Worm (Caenorhabditis elegans) whole organism, L1 larva: Measurements from ENCODE around the gene Y4C6B.1.
A peak's percentile ranks its signal among the peaks of the same experiment; 100 is the strongest.

Experiments
- C16A3.4 ChIP-seq: fragments of 150-350 bp; optimal IDR thresholded peaks from 2 replicates; lab custom pipeline; 2014; ENCODE audit warnings: missing biosample characterization, missing genetic modification characterization
- Y116A8C.19 ChIP-seq: sonication (generic microtip); optimal IDR thresholded peaks from 2 replicates; lab custom pipeline; 2016; ENCODE audit warnings: missing compliant biosample characterization, missing genetic modification characterization, borderline replicate concordance
- aly-2 ChIP-seq: fragments of 150-350 bp; optimal IDR thresholded peaks from 2 replicates; lab custom pipeline; 2014; ENCODE audit warnings: missing biosample characterization, missing genetic modification characterization
- ama-1 ChIP-seq: fragments of 150-350 bp; optimal IDR thresholded peaks from 2 replicates; lab custom pipeline; 2014
- blmp-1 ChIP-seq: fragments of 150-350 bp; optimal IDR thresholded peaks from 2 replicates; lab custom pipeline; 2014; ENCODE audit warnings: missing biosample characterization, missing genetic modification characterization
- ceh-8 ChIP-seq: fragments of 200-800 bp; sonication (Bioruptor generic); optimal IDR thresholded peaks from 2 replicates; lab custom pipeline; 2018; ENCODE audit warnings: mild to moderate bottlenecking, missing genetic modification characterization, moderate library complexity, missing compliant biosample characterization
- ceh-88 ChIP-seq: fragments of 200-800 bp; sonication (Bioruptor generic); IDR thresholded peaks from 2 replicates; pipeline ENCODE4 v1.3.6; 2022; ENCODE audit warnings: missing genetic modification characterization, missing compliant biosample characterization
- ces-1 ChIP-seq: fragments of 150-350 bp; optimal IDR thresholded peaks from 2 replicates; lab custom pipeline; 2014; ENCODE audit warnings: missing biosample characterization, missing genetic modification reagents, missing genetic modification characterization
- dpl-1 ChIP-seq, 3 experiments: fragments of 150-350 bp in 2 of 3; sonication (generic microtip) in 1 of 3; optimal IDR thresholded peaks; 2 replicates each; lab custom pipeline; 2014 to 2017; ENCODE audit warnings: missing biosample characterization in 3 of 3, missing genetic modification characterization in 3 of 3, missing genetic modification reagents in 3 of 3
- efl-1 ChIP-seq, 4 experiments: fragments of 150-350 bp; optimal IDR thresholded peaks in 3 of 4; peaks in 1 of 4; 1 replicate in 1 of 4; 2 replicates in 3 of 4; lab custom pipeline; 2014; ENCODE audit warnings: missing biosample characterization in 2 of 4, missing genetic modification characterization in 2 of 4, missing genetic modification reagents in 2 of 4
- egl-13 ChIP-seq: sonication (generic microtip); optimal IDR thresholded peaks from 2 replicates; lab custom pipeline; 2016; ENCODE audit warnings: missing genotype, missing genetic modification reagents, missing genetic modification characterization, missing compliant biosample characterization
- elt-2 ChIP-seq: sonication (generic microtip); optimal IDR thresholded peaks from 2 replicates; lab custom pipeline; 2016; ENCODE audit warnings: missing genetic modification characterization, mild to moderate bottlenecking, inconsistent platforms, missing compliant biosample characterization, missing genetic modification reagents
- elt-3 ChIP-seq, 6 experiments: fragments of 150-350 bp in 1 of 6; sonication (generic microtip); optimal IDR thresholded peaks; 2 replicates each; lab custom pipeline; 2017 to 2018; ENCODE audit warnings: missing biosample characterization in 6 of 6, missing genetic modification characterization in 6 of 6, inconsistent platforms in 1 of 6
- fkh-10 ChIP-seq: sonication (generic microtip); optimal IDR thresholded peaks from 2 replicates; lab custom pipeline; 2017; ENCODE audit warnings: missing biosample characterization, missing genetic modification reagents, missing genetic modification characterization
- grh-1 ChIP-seq: fragments of 200-800 bp; sonication (Bioruptor generic); IDR thresholded peaks from 2 replicates; pipeline ENCODE4 v1.3.6; 2022; ENCODE audit warnings: missing genetic modification reagents, missing genetic modification characterization, missing compliant biosample characterization
- hlh-4 ChIP-seq: sonication (generic microtip); optimal IDR thresholded peaks from 2 replicates; lab custom pipeline; 2016; ENCODE audit warnings: mild to moderate bottlenecking, missing genetic modification characterization, missing compliant biosample characterization
- irx-1 ChIP-seq: sonication (generic microtip); optimal IDR thresholded peaks from 2 replicates; lab custom pipeline; 2016; ENCODE audit warnings: missing genetic modification characterization, missing compliant biosample characterization
- lin-13 ChIP-seq: fragments of 150-350 bp; optimal IDR thresholded peaks from 2 replicates; lab custom pipeline; 2014; ENCODE audit warnings: missing biosample characterization, missing genetic modification reagents, missing genetic modification characterization
- lin-14 ChIP-seq: fragments of 200-800 bp; sonication (Bioruptor generic); optimal IDR thresholded peaks from 2 replicates; lab custom pipeline; 2018; ENCODE audit warnings: mild to moderate bottlenecking, missing genetic modification characterization, moderate library complexity, missing compliant biosample characterization
- lin-15B ChIP-seq: fragments of 150-350 bp; sonication (generic microtip); optimal IDR thresholded peaks from 3 replicates; lab custom pipeline; 2014; ENCODE audit warnings: missing biosample characterization, missing genetic modification characterization
- lin-35 ChIP-seq, 2 experiments: fragments of 150-350 bp; optimal IDR thresholded peaks; 2 replicates each; lab custom pipeline; 2014; ENCODE audit warnings: missing biosample characterization in 2 of 2, missing genetic modification characterization in 2 of 2, missing genetic modification reagents in 2 of 2
- lir-3 ChIP-seq: sonication (generic microtip); optimal IDR thresholded peaks from 2 replicates; lab custom pipeline; 2016; ENCODE audit warnings: mild to moderate bottlenecking, missing genetic modification characterization, moderate library complexity, missing compliant biosample characterization; ENCODE audit not compliant: poor library complexity
- lsy-2 ChIP-seq, 2 experiments: fragments of 150-350 bp; optimal IDR thresholded peaks; 2 replicates each; lab custom pipeline; 2014; ENCODE audit warnings: missing biosample characterization in 2 of 2, missing genetic modification characterization in 2 of 2
- mab-9 ChIP-seq: fragments of 200-800 bp; sonication (Bioruptor generic); IDR thresholded peaks from 2 replicates; pipeline ENCODE4 v1.3.6; 2022; ENCODE audit warnings: missing genetic modification reagents, missing genetic modification characterization, missing compliant biosample characterization
- mep-1 ChIP-seq: fragments of 150-350 bp; optimal IDR thresholded peaks from 2 replicates; lab custom pipeline; 2014; ENCODE audit warnings: missing biosample characterization, missing genetic modification characterization
- nhr-11 ChIP-seq: fragments of 150-350 bp; optimal IDR thresholded peaks from 2 replicates; lab custom pipeline; 2014; ENCODE audit warnings: missing biosample characterization, missing genetic modification characterization
- nhr-19 ChIP-seq: fragments of 200-800 bp; sonication (Bioruptor generic); conservative IDR thresholded peaks from 2 replicates; pipeline ENCODE4 v1.3.6; 2022; ENCODE audit warnings: missing genetic modification characterization, missing compliant biosample characterization
- nhr-20 ChIP-seq: sonication (generic microtip); optimal IDR thresholded peaks from 2 replicates; lab custom pipeline; 2016; ENCODE audit warnings: mild to moderate bottlenecking, missing genetic modification characterization, missing compliant biosample characterization
- nhr-237 ChIP-seq: fragments of 150-350 bp; optimal IDR thresholded peaks from 2 replicates; lab custom pipeline; 2014; ENCODE audit warnings: missing biosample characterization, missing genetic modification characterization
- nhr-47 ChIP-seq: sonication (generic microtip); optimal IDR thresholded peaks from 2 replicates; lab custom pipeline; 2016; ENCODE audit warnings: mild to moderate bottlenecking, missing genetic modification characterization, moderate library complexity, missing compliant biosample characterization
- nhr-71 ChIP-seq: sonication (generic microtip); optimal IDR thresholded peaks from 2 replicates; lab custom pipeline; 2016; ENCODE audit warnings: mild to moderate bottlenecking, missing genetic modification characterization, moderate library complexity, missing compliant biosample characterization
- nhr-76 ChIP-seq: sonication (generic microtip); optimal IDR thresholded peaks from 2 replicates; lab custom pipeline; 2017; ENCODE audit warnings: missing biosample characterization, missing genetic modification characterization
- nhr-85 ChIP-seq: sonication (generic microtip); peaks from one replicate; lab custom pipeline; 2016; ENCODE audit warnings: missing genetic modification characterization, inconsistent platforms, missing compliant biosample characterization
- rnt-1 ChIP-seq: sonication (generic microtip); optimal IDR thresholded peaks from 2 replicates; lab custom pipeline; 2016; ENCODE audit warnings: mild to moderate bottlenecking, missing genetic modification characterization, moderate library complexity, missing compliant biosample characterization
- snpc-4 ChIP-seq: fragments of 150-350 bp; optimal IDR thresholded peaks from 2 replicates; lab custom pipeline; 2014; ENCODE audit warnings: missing biosample characterization, missing genetic modification characterization
- snu-23 ChIP-seq: sonication (generic microtip); optimal IDR thresholded peaks from 2 replicates; lab custom pipeline; 2016; ENCODE audit warnings: missing genetic modification characterization, missing compliant biosample characterization
- sox-4 ChIP-seq: sonication (generic microtip); optimal IDR thresholded peaks from 2 replicates; lab custom pipeline; 2016; ENCODE audit warnings: missing genetic modification characterization, missing compliant biosample characterization
- swsn-7 ChIP-seq: sonication (generic microtip); optimal IDR thresholded peaks from 2 replicates; lab custom pipeline; 2016; ENCODE audit warnings: missing genetic modification characterization, missing compliant biosample characterization
- unc-30 ChIP-seq: sonication (generic microtip); optimal IDR thresholded peaks from 2 replicates; lab custom pipeline; 2017; ENCODE audit warnings: missing biosample characterization, missing genetic modification characterization
- unc-62 ChIP-seq: fragments of 150-350 bp; optimal IDR thresholded peaks from 2 replicates; lab custom pipeline; 2014; ENCODE audit warnings: missing biosample characterization, missing genetic modification reagents, missing genetic modification characterization
- vab-15 ChIP-seq: sonication (generic microtip); optimal IDR thresholded peaks from 2 replicates; lab custom pipeline; 2017; ENCODE audit warnings: missing genotype, mild to moderate bottlenecking, missing genetic modification characterization, missing compliant biosample characterization
- xbp-1 ChIP-seq: sonication (generic microtip); optimal IDR thresholded peaks from 2 replicates; lab custom pipeline; 2016; ENCODE audit warnings: missing genetic modification characterization, missing compliant biosample characterization
- zag-1 ChIP-seq: fragments of 150-350 bp; optimal IDR thresholded peaks from 2 replicates; lab custom pipeline; 2014; ENCODE audit warnings: missing biosample characterization, missing genetic modification characterization
- ztf-11 ChIP-seq, 2 experiments: sonication (generic microtip); optimal IDR thresholded peaks; 2 replicates each; lab custom pipeline; 2016 to 2017; ENCODE audit warnings: missing genetic modification characterization in 2 of 2, missing biosample characterization in 1 of 2, missing compliant biosample characterization in 1 of 2
- ztf-4 ChIP-seq: fragments of 150-350 bp; optimal IDR thresholded peaks from 2 replicates; lab custom pipeline; 2014; ENCODE audit warnings: missing biosample characterization, missing genetic modification characterization

The Y4C6B.1 gene

DNA sequence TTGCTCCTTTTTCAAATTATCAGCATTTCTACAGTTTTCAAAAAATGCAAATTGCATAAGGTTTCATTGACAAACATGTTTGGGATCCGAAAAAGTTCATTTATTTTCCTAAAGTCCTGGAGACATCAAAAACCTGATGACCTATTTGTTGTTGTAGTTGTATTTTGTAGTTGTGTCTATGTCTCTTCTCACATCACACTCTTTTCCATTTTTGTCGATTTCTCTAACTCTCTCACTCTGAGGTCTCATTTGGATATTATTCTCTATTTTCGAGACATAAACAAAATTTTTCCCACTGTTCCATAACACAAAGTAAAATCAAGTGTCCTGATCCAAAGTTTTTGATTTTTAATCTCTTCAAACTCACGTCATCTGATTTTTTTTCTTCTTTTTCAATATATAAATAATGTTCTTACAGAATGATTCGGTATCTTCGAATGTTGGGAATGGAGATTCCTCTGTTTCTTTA lies 35.4 kb upstream of the Y4C6B.1 start, which contains the start of gene slc-46A:
Gene slc-46A, plus strand, starts transcription at position 419 of the 469 bp plus-strand sequence.
- peak; percentile 2 for TF ChIP-seq elt-2 (tag; lab: Kevin White, UChicago)
- no peak for TF ChIP-seq ceh-88
- no peak for TF ChIP-seq xbp-1 (tag; lab: Kevin White, UChicago)
- TF ChIP-seq Y116A8C.19 (tag; lab: Kevin White, UChicago): no peak
- TF ChIP-seq dpl-1 (GFP tag; optimal IDR thresholded peaks at IDR 0.05; lab: Kevin White, UChicago): peak in 2 of 3 experiments; percentile 0 to 8
- no peak for TF ChIP-seq nhr-47
- no peak for TF ChIP-seq lir-3
- no peak for TF ChIP-seq vab-15 (tag; lab: Kevin White, UChicago)
- no peak for TF ChIP-seq nhr-76
- TF ChIP-seq lin-15B: no peak
- TF ChIP-seq lin-14 (GFP tag; lab: Kevin White, UChicago): no peak
- no peak for TF ChIP-seq grh-1 (GFP tag; lab: Robert Waterston, UW)
- no peak for TF ChIP-seq sox-4 (tag; lab: Kevin White, UChicago)
- peak in 1 of 2 experiments; percentile 37 for TF ChIP-seq lin-35 (GFP tag; optimal IDR thresholded peaks at IDR 0.05; lab: Kevin White, UChicago)
- TF ChIP-seq unc-62 (GFP tag; lab: Kevin White, UChicago): no peak
- TF ChIP-seq ztf-11 (tag; optimal IDR thresholded peaks at IDR 0.05; lab: Kevin White, UChicago): no peak
- peak; percentile 51 for TF ChIP-seq snpc-4 (tag; lab: Kevin White, UChicago)
- peak in 1 of 6 experiments; percentile 8 for TF ChIP-seq elt-3 (tag; optimal IDR thresholded peaks at IDR 0.05; lab: Kevin White, UChicago)
- TF ChIP-seq hlh-4 (tag; lab: Kevin White, UChicago): no peak
- TF ChIP-seq ceh-8 (GFP tag; lab: Kevin White, UChicago): no peak
- no peak for TF ChIP-seq irx-1 (tag; lab: Kevin White, UChicago)
- no peak for TF ChIP-seq nhr-237
- no peak for TF ChIP-seq mab-9 (GFP tag; lab: Robert Waterston, UW)
- TF ChIP-seq fkh-10 (GFP tag; lab: Kevin White, UChicago): no peak
- TF ChIP-seq rnt-1 (tag; lab: Kevin White, UChicago): no peak
- TF ChIP-seq lsy-2 (tag; optimal IDR thresholded peaks at IDR 0.05; lab: Kevin White, UChicago): peak; percentile 20 to 24
- TF ChIP-seq lin-13 (GFP tag; lab: Kevin White, UChicago): no peak
- no peak for TF ChIP-seq ztf-4
- TF ChIP-seq blmp-1 (tag; lab: Kevin White, UChicago): no peak
- peak; percentile 49 to 50 for TF ChIP-seq efl-1 (optimal IDR thresholded peaks at IDR 0.05; lab: Kevin White, UChicago)
- TF ChIP-seq efl-1 (GFP tag; optimal IDR thresholded peaks at IDR 0.05 in 1 of 2; lab: Kevin White, UChicago): peak in 1 of 2 experiments; percentile 18
- TF ChIP-seq zag-1 (tag; lab: Kevin White, UChicago): no peak
- no peak for TF ChIP-seq C16A3.4 (tag; lab: Kevin White, UChicago)
- TF ChIP-seq egl-13 (tag; lab: Kevin White, UChicago): no peak
- peak; percentile 43 for TF ChIP-seq nhr-20 (tag; lab: Kevin White, UChicago)
- peak; percentile 20 for TF ChIP-seq mep-1 (tag; lab: Kevin White, UChicago)
- TF ChIP-seq unc-30: no peak
- TF ChIP-seq ces-1 (GFP tag; lab: Kevin White, UChicago): no peak
- no peak for TF ChIP-seq nhr-19 (GFP tag; lab: Robert Waterston, UW)
- peak; percentile 77 for TF ChIP-seq nhr-85 (tag; lab: Kevin White, UChicago)
- peak; percentile 24 for TF ChIP-seq swsn-7 (tag; lab: Kevin White, UChicago)
- no peak for TF ChIP-seq nhr-11 (tag; lab: Kevin White, UChicago)
- no peak for TF ChIP-seq snu-23 (GFP tag; lab: Kevin White, UChicago)
- peak; percentile 26 for TF ChIP-seq nhr-71 (tag; lab: Kevin White, UChicago)
- TF ChIP-seq aly-2 (tag; lab: Kevin White, UChicago): no peak
- no peak for TF ChIP-seq ama-1 (lab: Kevin White, UChicago)
